Fruit fly (Drosophila melanogaster) whole organism, embryonic: Measurements from ENCODE around the gene mRpS23.
A peak's percentile ranks its signal among the peaks of the same experiment; 100 is the strongest.

Experiments
- Ada2b ChIP-seq: fragments of 200-800 bp; sonication (Bioruptor generic); IDR thresholded peaks from 2 replicates; pipeline ENCODE4 v1.3.6; 2022; ENCODE audit warnings: missing biosample characterization, missing genetic modification characterization
- B-H1 ChIP-seq: fragments of 200-800 bp; sonication (Bioruptor generic); IDR thresholded peaks from 3 replicates; pipeline ENCODE4 v1.3.6; 2022; ENCODE audit warnings: missing biosample characterization, missing genetic modification characterization
- Blimp-1 ChIP-seq: fragments of 200-800 bp; sonication (Bioruptor generic); optimal IDR thresholded peaks from 3 replicates; lab custom pipeline; 2018; ENCODE audit warnings: missing biosample characterization, missing genetic modification characterization, mild to moderate bottlenecking, moderate library complexity, missing genetic modification reagents
- CG12391 ChIP-seq: fragments of 200-800 bp; sonication (Bioruptor generic); optimal IDR thresholded peaks from 3 replicates; lab custom pipeline; 2018; ENCODE audit warnings: missing biosample characterization, mild to moderate bottlenecking, missing genetic modification characterization, moderate library complexity
- CG13287 ChIP-seq: fragments of 200-800 bp; sonication (Bioruptor generic); IDR thresholded peaks from 2 replicates; pipeline ENCODE4 v1.3.6; 2022; ENCODE audit warnings: missing biosample characterization, missing genetic modification characterization; ENCODE audit not compliant: partially characterized antibody
- CG14050 ChIP-seq: fragments of 200-800 bp; sonication (Bioruptor generic); IDR thresholded peaks from 3 replicates; pipeline ENCODE4 v1.3.6; 2022; ENCODE audit warnings: missing biosample characterization, missing genetic modification characterization
- CG14667 ChIP-seq: fragments of 200-800 bp; sonication (Bioruptor generic); IDR thresholded peaks from 2 replicates; pipeline ENCODE4 v1.3.6; 2022; ENCODE audit warnings: missing biosample characterization, missing genetic modification characterization
- CG1529 ChIP-seq: fragments of 200-800 bp; sonication (Bioruptor generic); optimal IDR thresholded peaks from 3 replicates; lab custom pipeline; 2018; ENCODE audit warnings: missing biosample characterization, missing genetic modification characterization
- CG16813 ChIP-seq: fragments of 200-800 bp; sonication (Bioruptor generic); IDR thresholded peaks from 3 replicates; pipeline ENCODE4 v1.3.6; 2022; ENCODE audit warnings: missing biosample characterization, missing genetic modification characterization; ENCODE audit not compliant: partially characterized antibody
- CG17802 ChIP-seq: fragments of 200-800 bp; sonication (Bioruptor generic); optimal IDR thresholded peaks from 2 replicates; lab custom pipeline; 2018; ENCODE audit warnings: missing biosample characterization, mild to moderate bottlenecking, missing genetic modification characterization, moderate library complexity
- CG17912 ChIP-seq: fragments of 200-800 bp; sonication (Bioruptor generic); optimal IDR thresholded peaks from 2 replicates; lab custom pipeline; 2018; ENCODE audit warnings: missing biosample characterization, mild to moderate bottlenecking, missing genetic modification characterization
- CG2712 ChIP-seq: fragments of 200-800 bp; optimal IDR thresholded peaks from 3 replicates; lab custom pipeline; 2019; ENCODE audit warnings: missing biosample characterization, mild to moderate bottlenecking, missing genetic modification characterization, moderate library complexity
- CG30020 ChIP-seq: fragments of 200-800 bp; optimal IDR thresholded peaks from 2 replicates; lab custom pipeline; 2019; ENCODE audit warnings: missing biosample characterization, mild to moderate bottlenecking, missing genetic modification characterization, moderate library complexity
- CG4617 ChIP-seq: fragments of 200-800 bp; sonication (Bioruptor generic); optimal IDR thresholded peaks from 3 replicates; lab custom pipeline; 2016; ENCODE audit warnings: missing biosample characterization, missing genetic modification characterization, borderline replicate concordance
- CG6683 ChIP-seq: fragments of 200-800 bp; sonication (Bioruptor generic); optimal IDR thresholded peaks from 2 replicates; lab custom pipeline; 2017; ENCODE audit warnings: missing biosample characterization, mild to moderate bottlenecking, missing genetic modification characterization, missing genetic modification reagents
- CG6791 ChIP-seq: fragments of 200-800 bp; sonication (Bioruptor generic); IDR thresholded peaks from 3 replicates; pipeline ENCODE4 v1.3.6; 2022; ENCODE audit warnings: missing biosample characterization, missing genetic modification characterization; ENCODE audit not compliant: partially characterized antibody
- CG9215 ChIP-seq: fragments of 200-800 bp; sonication (Bioruptor generic); IDR thresholded peaks from 2 replicates; pipeline ENCODE4 v1.3.6; 2022; ENCODE audit warnings: missing biosample characterization, missing genetic modification characterization
- CG9437 ChIP-seq: fragments of 200-800 bp; sonication (Bioruptor generic); optimal IDR thresholded peaks from 2 replicates; lab custom pipeline; 2018; ENCODE audit warnings: missing biosample characterization, mild to moderate bottlenecking, missing genetic modification characterization
- CkIIα-i1 ChIP-seq: fragments of 200-800 bp; sonication (Bioruptor generic); IDR thresholded peaks from 2 replicates; pipeline ENCODE4 v1.3.6; 2022; ENCODE audit warnings: missing biosample characterization, missing genetic modification characterization
- Dll ChIP-seq: fragments of 200-800 bp; sonication (Bioruptor generic); IDR thresholded peaks from 4 replicates; pipeline ENCODE4 v1.3.6; 2022; ENCODE audit warnings: missing biosample characterization, missing genetic modification characterization; ENCODE audit not compliant: partially characterized antibody
- Doc3 ChIP-seq: fragments of 200-800 bp; sonication (Bioruptor generic); IDR thresholded peaks from 3 replicates; pipeline ENCODE4 v1.3.6; 2022; ENCODE audit warnings: missing biosample characterization, missing genetic modification characterization; ENCODE audit not compliant: partially characterized antibody
- Dp ChIP-seq: fragments of 200-800 bp; sonication (Bioruptor generic); optimal IDR thresholded peaks from 2 replicates; lab custom pipeline; 2018; ENCODE audit warnings: missing biosample characterization, mild to moderate bottlenecking, missing genetic modification characterization, moderate library complexity
- Hmr ChIP-seq: fragments of 200-800 bp; sonication (Bioruptor generic); optimal IDR thresholded peaks from 3 replicates; lab custom pipeline; 2017; ENCODE audit warnings: mild to moderate bottlenecking, missing biosample characterization, missing genetic modification reagents, missing genetic modification characterization
- Lpt ChIP-seq: fragments of >200 bp; optimal IDR thresholded peaks from 2 replicates; lab custom pipeline; 2018; ENCODE audit warnings: missing biosample characterization, missing genetic modification characterization
- Myb ChIP-seq: fragments of 200-800 bp; sonication (Bioruptor generic); optimal IDR thresholded peaks from 2 replicates; lab custom pipeline; 2016; ENCODE audit warnings: missing biosample characterization, missing genetic modification characterization
- Oli ChIP-seq: fragments of 200-800 bp; sonication (Bioruptor generic); optimal IDR thresholded peaks from 2 replicates; lab custom pipeline; 2018; ENCODE audit warnings: missing biosample characterization, mild to moderate bottlenecking, missing genetic modification characterization, moderate library complexity
- Sox100B ChIP-seq: fragments of 200-800 bp; sonication (Bioruptor generic); optimal IDR thresholded peaks from 3 replicates; lab custom pipeline; 2018; ENCODE audit warnings: missing biosample characterization, mild to moderate bottlenecking, missing genetic modification characterization
- abd-A ChIP-seq: fragments of 200-800 bp; sonication (Bioruptor generic); optimal IDR thresholded peaks from 3 replicates; lab custom pipeline; 2019; ENCODE audit warnings: missing biosample characterization, mild to moderate bottlenecking, missing genetic modification characterization, moderate library complexity
- cad ChIP-seq: fragments of >200 bp; optimal IDR thresholded peaks from 2 replicates; lab custom pipeline; 2017; ENCODE audit warnings: missing biosample characterization, missing genetic modification characterization
- crol ChIP-seq: fragments of 200-800 bp; sonication (Bioruptor generic); IDR thresholded peaks from 2 replicates; pipeline ENCODE4 v1.3.6; 2022; ENCODE audit warnings: missing biosample characterization, missing genetic modification characterization
- crp ChIP-seq, 2 experiments: fragments of 200-800 bp; sonication (Bioruptor generic); optimal IDR thresholded peaks; 2 replicates in 1 of 2; 3 replicates in 1 of 2; lab custom pipeline; 2017; ENCODE audit warnings: missing biosample characterization in 2 of 2, missing genetic modification characterization in 2 of 2, mild to moderate bottlenecking in 1 of 2, moderate library complexity in 1 of 2
- dan ChIP-seq: fragments of 200-800 bp; sonication (Bioruptor generic); IDR thresholded peaks from 2 replicates; pipeline ENCODE4 v1.3.6; 2022; ENCODE audit warnings: missing biosample characterization, missing genetic modification characterization
- ems ChIP-seq: fragments of 200-800 bp; sonication (Bioruptor generic); optimal IDR thresholded peaks from 3 replicates; lab custom pipeline; 2016; ENCODE audit warnings: missing biosample characterization, missing genetic modification characterization
- gsb ChIP-seq: fragments of 200-800 bp; sonication (Bioruptor generic); IDR thresholded peaks from 2 replicates; pipeline ENCODE4 v1.3.6; 2022; ENCODE audit warnings: missing biosample characterization, missing genetic modification characterization
- gsb-n ChIP-seq: fragments of 200-800 bp; sonication (Bioruptor generic); optimal IDR thresholded peaks from 3 replicates; lab custom pipeline; 2018; ENCODE audit warnings: missing biosample characterization, mild to moderate bottlenecking, missing genetic modification characterization
- ham ChIP-seq: fragments of 200-800 bp; sonication (Bioruptor generic); IDR thresholded peaks from 2 replicates; pipeline ENCODE4 v1.3.6; 2022; ENCODE audit warnings: missing biosample characterization, missing genetic modification characterization
- insv ChIP-seq, 2 experiments: fragments of 200-800 bp; sonication (Bioruptor generic); optimal IDR thresholded peaks; 3 replicates each; lab custom pipeline; 2016 to 2018; ENCODE audit warnings: missing biosample characterization in 2 of 2, missing genetic modification characterization in 2 of 2
- knrl ChIP-seq: fragments of 200-800 bp; sonication (Bioruptor generic); IDR thresholded peaks from 3 replicates; pipeline ENCODE4 v1.3.6; 2022; ENCODE audit warnings: missing biosample characterization, missing genetic modification characterization; ENCODE audit not compliant: partially characterized antibody
- lov ChIP-seq, 2 experiments: fragments of 200-800 bp in 1 of 2; fragments of >200 bp in 1 of 2; sonication (Bioruptor generic) in 1 of 2; IDR thresholded peaks in 1 of 2; optimal IDR thresholded peaks in 1 of 2; 2 replicates in 1 of 2; 3 replicates in 1 of 2; pipeline versions ENCODE4 v1.3.6 to Lab custom; 2017 to 2022; ENCODE audit warnings: missing biosample characterization in 1 of 2, missing genetic modification characterization in 1 of 2
- nerfin-2 ChIP-seq: fragments of 200-800 bp; sonication (Bioruptor generic); IDR thresholded peaks from 2 replicates; pipeline ENCODE4 v1.3.6; 2022; ENCODE audit warnings: missing biosample characterization, missing genetic modification characterization; ENCODE audit not compliant: partially characterized antibody
- sd ChIP-seq: fragments of 200-800 bp; sonication (Bioruptor generic); optimal IDR thresholded peaks from 3 replicates; lab custom pipeline; 2018; ENCODE audit warnings: missing biosample characterization, mild to moderate bottlenecking, missing genetic modification characterization, moderate library complexity
- sens ChIP-seq: fragments of 200-800 bp; sonication (Bioruptor generic); peaks from one replicate; lab custom pipeline; 2016; ENCODE audit warnings: missing biosample characterization, missing genetic modification characterization
- slp2 ChIP-seq: fragments of 200-800 bp; sonication (Bioruptor generic); optimal IDR thresholded peaks from 2 replicates; lab custom pipeline; 2016; ENCODE audit warnings: missing biosample characterization, missing genetic modification characterization
- so ChIP-seq: fragments of 200-800 bp; sonication (Bioruptor generic); IDR thresholded peaks from 3 replicates; pipeline ENCODE4 v1.3.6; 2022; ENCODE audit warnings: missing biosample characterization, missing genetic modification characterization
- tll ChIP-seq, 2 experiments: fragments of 200-800 bp in 1 of 2; fragments of >200 bp in 1 of 2; sonication (Bioruptor generic) in 1 of 2; optimal IDR thresholded peaks; 2 replicates each; lab custom pipeline; 2017 to 2019; ENCODE audit warnings: missing biosample characterization in 2 of 2, missing genetic modification characterization in 2 of 2, mild to moderate bottlenecking in 1 of 2, moderate library complexity in 1 of 2
- trem ChIP-seq: fragments of 200-800 bp; optimal IDR thresholded peaks from 3 replicates; lab custom pipeline; 2019; ENCODE audit warnings: missing biosample characterization, mild to moderate bottlenecking, missing genetic modification characterization, moderate library complexity
- twi ChIP-seq: fragments of 200-800 bp; optimal IDR thresholded peaks from 2 replicates; lab custom pipeline; 2019; ENCODE audit warnings: missing biosample characterization, mild to moderate bottlenecking, missing genetic modification characterization, moderate library complexity
- zen ChIP-seq: fragments of 200-800 bp; sonication (Bioruptor generic); optimal IDR thresholded peaks from 3 replicates; lab custom pipeline; 2018; ENCODE audit warnings: missing biosample characterization, mild to moderate bottlenecking, missing genetic modification characterization, moderate library complexity

mRpS23 gene

dm6 chr2L:13876698-13877097 is 41.8 kb upstream of the mRpS23 start (continued):
- peak; percentile 19 for TF ChIP-seq CG9437 (GFP tag; lab: Kevin White, UChicago)
- TF ChIP-seq crol (GFP tag; lab: Robert Waterston, UW): no peak
- no peak for TF ChIP-seq CG4617 (GFP tag; lab: Kevin White, UChicago)
- no peak for TF ChIP-seq Sox100B
- TF ChIP-seq CG12391 (tag; lab: Kevin White, UChicago): peak; percentile 50
- no peak for TF ChIP-seq CG14667 (GFP tag; lab: Robert Waterston, UW)
- TF ChIP-seq CG1529 (GFP tag; lab: Kevin White, UChicago): peak; percentile 17
- no peak for TF ChIP-seq Ada2b
- TF ChIP-seq Hmr (GFP tag; lab: Kevin White, UChicago): no peak
- TF ChIP-seq slp2 (GFP tag; lab: Kevin White, UChicago): no peak
- TF ChIP-seq CG6683 (GFP tag; lab: Kevin White, UChicago): no peak
- TF ChIP-seq CG13287 (GFP tag; lab: Robert Waterston, UW): no peak
- TF ChIP-seq dan (GFP tag; lab: Robert Waterston, UW): no peak
- no peak for TF ChIP-seq knrl (GFP tag; lab: Robert Waterston, UW)
- no peak for TF ChIP-seq B-H1
- no peak for TF ChIP-seq insv (GFP tag; optimal IDR thresholded peaks at IDR 0.05; lab: Kevin White, UChicago)
- peak; percentile 62 for TF ChIP-seq CG2712 (tag; lab: Kevin White, UChicago)
- no peak for TF ChIP-seq CG17912 (GFP tag; lab: Kevin White, UChicago)
- TF ChIP-seq CG30020: no peak
- no peak for TF ChIP-seq Lpt (GFP tag; lab: Kevin White, UChicago)
- TF ChIP-seq CG14050 (GFP tag; lab: Robert Waterston, UW): no peak
- no peak for TF ChIP-seq CG16813
- no peak for TF ChIP-seq CG17802 (tag; lab: Kevin White, UChicago)
- TF ChIP-seq crp (GFP tag; optimal IDR thresholded peaks at IDR 0.05; lab: Kevin White, UChicago): no peak
- no peak for TF ChIP-seq Doc3 (GFP tag; lab: Robert Waterston, UW)
- no peak for TF ChIP-seq lov (optimal IDR thresholded peaks at IDR 0.05; lab: Kevin White, UChicago)
- TF ChIP-seq lov (GFP tag; IDR thresholded peaks at IDR 0.05; lab: Robert Waterston, UW): no peak

DNA sequence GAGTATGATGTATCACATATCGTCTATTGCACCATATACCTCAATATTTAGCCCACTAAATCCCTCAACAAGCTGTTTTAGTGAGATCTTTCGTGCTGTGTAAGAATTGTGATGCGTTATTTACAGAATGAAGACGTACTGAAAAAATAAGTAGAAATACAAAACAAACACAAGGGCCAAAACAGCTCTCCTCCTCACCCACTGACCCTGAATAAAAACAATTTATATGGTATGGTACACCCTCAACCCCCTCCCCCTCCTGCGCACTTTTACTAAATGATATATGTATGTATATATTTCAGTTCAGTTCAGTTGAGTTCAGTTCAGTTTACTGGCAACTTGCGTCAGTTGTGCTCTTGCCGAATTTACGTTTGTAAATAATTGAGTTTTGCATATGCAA is 38.3 kb upstream of the mRpS23 start:
- TF ChIP-seq so (GFP tag; lab: Robert Waterston, UW): 0 out of 3 replicates have a peak, but pooled peaks have one; percentile 31
- peak; percentile 51 for TF ChIP-seq sd (tag; lab: Kevin White, UChicago)
- TF ChIP-seq abd-A: peak; percentile 18
- TF ChIP-seq crol (GFP tag; lab: Robert Waterston, UW): peak; percentile 50; the same call in 1 of the 2 replicates
- no peak for TF ChIP-seq CG6791 (GFP tag; lab: Robert Waterston, UW)

DNA sequence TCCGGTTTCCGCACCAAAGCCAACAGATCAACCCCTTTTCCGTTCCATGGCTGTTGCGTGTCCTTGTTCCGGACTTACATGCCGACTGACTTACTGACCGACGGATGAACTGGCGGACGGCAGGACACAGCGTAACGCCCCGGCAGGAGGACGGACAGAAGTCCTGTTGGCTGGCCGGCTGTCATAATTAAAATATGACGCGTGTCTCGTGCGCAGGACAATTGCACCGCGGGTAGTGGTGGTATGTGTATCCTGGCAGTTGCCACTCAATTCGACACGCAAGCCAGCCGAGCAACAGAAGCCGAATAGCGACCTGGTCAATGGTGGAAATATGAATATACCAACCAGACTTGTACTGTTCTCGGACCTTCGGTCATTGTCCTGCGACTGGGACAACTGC is 34.5 kb upstream of the mRpS23 start:
- TF ChIP-seq ems (no peak), gsb (GFP tag; lab: Robert Waterston, UW) (no peak), zen (tag; lab: Kevin White, UChicago) (peak; percentile 59), Myb (GFP tag; lab: Kevin White, UChicago) (no peak), cad (GFP tag; lab: Kevin White, UChicago) (peak; percentile 50), trem (tag; lab: Kevin White, UChicago) (no peak), tll (GFP tag; optimal IDR thresholded peaks at IDR 0.05; lab: Kevin White, UChicago) (peak in 1 of 2 experiments; percentile 78), twi (peak; percentile 0), Oli (no peak), CkIIα-i1 (GFP tag; lab: Robert Waterston, UW) (no peak), Dp (GFP tag; lab: Kevin White, UChicago) (no peak), gsb-n (tag; lab: Kevin White, UChicago) (peak; percentile 73), nerfin-2 (GFP tag; lab: Robert Waterston, UW) (no peak), CG12391 (tag; lab: Kevin White, UChicago) (no peak), sens (GFP tag; lab: Kevin White, UChicago) (peak; percentile 41), ham (no peak), CG9215 (GFP tag; lab: Robert Waterston, UW) (no peak), Blimp-1 (no peak), Dll (GFP tag; lab: Robert Waterston, UW) (no peak)
